Fruit fly (Drosophila melanogaster) whole organism: ENCODE data around the gene CG34117.

Source experiments
- CG8478 ChIP-seq: fragments of >200 bp; optimal IDR thresholded peaks from 2 replicates; lab custom pipeline; 2018; ENCODE audit warnings: inconsistent platforms
- Dll ChIP-seq: fragments of >200 bp; optimal IDR thresholded peaks from 2 replicates; lab custom pipeline; 2017
- EcR ChIP-seq, 2 experiments: fragments of >200 bp; optimal IDR thresholded peaks; 2 replicates each; lab custom pipeline; 2017; ENCODE audit warnings: missing biosample characterization in 2 of 2, missing genetic modification characterization in 2 of 2, missing genetic modification reagents in 2 of 2
- pan ChIP-seq: fragments of >200 bp; optimal IDR thresholded peaks from 2 replicates; lab custom pipeline; 2017
- psq ChIP-seq: fragments of >200 bp; optimal IDR thresholded peaks from 2 replicates; lab custom pipeline; 2017
- usp ChIP-seq: fragments of >200 bp; optimal IDR thresholded peaks from 2 replicates; lab custom pipeline; 2017; ENCODE audit warnings: missing biosample characterization, missing genetic modification characterization, mixed read lengths

The CG34117 gene

dm6 chr3R:9399951-9400392 is at the start of gene CG34117:
CG34117 (minus strand) TSS chr3R:9400053.
- TF ChIP-seq EcR (GFP tag; optimal IDR thresholded peaks at IDR 0.05; lab: Kevin White, UChicago) (no peak), psq (lab: Kevin White, UChicago) (no peak), Dll (no peak), CG8478 (no peak), usp (no peak), pan (lab: Kevin White, UChicago) (no peak)

dm6 chr3R:9448320-9448719 is 48.5 kb upstream of the CG34117 start:
- TF ChIP-seq CG8478 (no peak), pan (lab: Kevin White, UChicago) (no peak), psq (lab: Kevin White, UChicago) (no peak), Dll (no peak), usp (no peak), EcR (GFP tag; optimal IDR thresholded peaks at IDR 0.05; lab: Kevin White, UChicago) (no peak)

dm6 chr3R:9441996-9442395 is 42.1 kb upstream of the CG34117 start:
- no peak for TF ChIP-seq EcR (GFP tag; optimal IDR thresholded peaks at IDR 0.05; lab: Kevin White, UChicago)
- TF ChIP-seq CG8478, result no peak
- TF ChIP-seq Dll, result no peak
- no peak for TF ChIP-seq pan (lab: Kevin White, UChicago)
- TF ChIP-seq usp, result no peak
- no peak for TF ChIP-seq psq (lab: Kevin White, UChicago)

DNA sequence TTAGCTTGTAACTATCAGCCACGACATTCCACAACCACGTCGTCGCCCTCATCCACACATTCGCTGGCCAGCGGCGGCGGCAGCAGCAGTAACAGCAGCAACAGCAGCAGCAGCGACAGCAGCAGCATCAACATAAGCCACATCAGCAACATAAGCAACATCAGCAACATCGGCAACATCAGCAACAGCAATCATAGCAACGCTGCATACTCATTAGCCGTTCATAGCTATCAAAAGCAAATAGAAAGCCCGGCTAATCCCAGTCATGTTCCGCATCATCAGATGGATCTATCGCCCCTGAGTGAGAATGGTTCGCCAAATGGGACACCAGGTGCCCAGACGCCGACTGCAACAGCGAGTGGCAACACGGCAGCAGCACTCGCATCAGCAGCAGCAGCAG is 41.3 kb upstream of the CG34117 start:
- TF ChIP-seq Dll (no peak), usp (no peak), CG8478 (no peak), psq (lab: Kevin White, UChicago) (no peak), pan (lab: Kevin White, UChicago) (no peak), EcR (GFP tag; optimal IDR thresholded peaks at IDR 0.05; lab: Kevin White, UChicago) (no peak)

DNA sequence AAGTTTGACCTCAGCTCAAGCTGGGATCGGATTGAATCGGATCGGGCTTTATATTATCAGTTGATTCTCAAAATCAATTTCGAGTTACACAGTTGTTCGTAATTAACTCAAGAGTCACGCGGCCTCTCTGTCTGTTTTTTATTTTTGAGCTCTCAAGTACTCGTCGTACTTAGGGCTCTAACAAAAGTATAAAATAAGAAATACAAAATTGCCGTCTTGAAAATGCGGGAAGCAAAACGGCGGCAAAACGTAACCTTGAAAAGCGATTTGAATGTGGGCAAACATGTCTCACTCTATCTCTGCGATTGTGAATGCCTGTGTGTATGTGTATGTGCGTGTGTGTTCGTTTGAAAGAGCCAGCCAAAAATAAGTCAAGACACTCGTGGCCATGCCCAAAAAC is 37.8 kb upstream of the CG34117 start:
- no peak for TF ChIP-seq psq (lab: Kevin White, UChicago)
- no peak for TF ChIP-seq EcR (GFP tag; optimal IDR thresholded peaks at IDR 0.05; lab: Kevin White, UChicago)
- no peak for TF ChIP-seq Dll
- no peak for TF ChIP-seq usp
- no peak for TF ChIP-seq CG8478
- TF ChIP-seq pan (lab: Kevin White, UChicago), result no peak

dm6 chr3R:9436358-9436972 is 36.6 kb upstream of the CG34117 start:
- TF ChIP-seq pan (lab: Kevin White, UChicago) (no peak), Dll (peak; percentile 85)

dm6 chr3R:9435898-9436297 is 36.0 kb upstream of the CG34117 start:
- no peak for TF ChIP-seq pan (lab: Kevin White, UChicago)
- TF ChIP-seq psq (lab: Kevin White, UChicago), result no peak
- TF ChIP-seq Dll, result no peak
- TF ChIP-seq usp, result no peak
- no peak for TF ChIP-seq CG8478
- TF ChIP-seq EcR (GFP tag; optimal IDR thresholded peaks at IDR 0.05; lab: Kevin White, UChicago), result no peak

DNA sequence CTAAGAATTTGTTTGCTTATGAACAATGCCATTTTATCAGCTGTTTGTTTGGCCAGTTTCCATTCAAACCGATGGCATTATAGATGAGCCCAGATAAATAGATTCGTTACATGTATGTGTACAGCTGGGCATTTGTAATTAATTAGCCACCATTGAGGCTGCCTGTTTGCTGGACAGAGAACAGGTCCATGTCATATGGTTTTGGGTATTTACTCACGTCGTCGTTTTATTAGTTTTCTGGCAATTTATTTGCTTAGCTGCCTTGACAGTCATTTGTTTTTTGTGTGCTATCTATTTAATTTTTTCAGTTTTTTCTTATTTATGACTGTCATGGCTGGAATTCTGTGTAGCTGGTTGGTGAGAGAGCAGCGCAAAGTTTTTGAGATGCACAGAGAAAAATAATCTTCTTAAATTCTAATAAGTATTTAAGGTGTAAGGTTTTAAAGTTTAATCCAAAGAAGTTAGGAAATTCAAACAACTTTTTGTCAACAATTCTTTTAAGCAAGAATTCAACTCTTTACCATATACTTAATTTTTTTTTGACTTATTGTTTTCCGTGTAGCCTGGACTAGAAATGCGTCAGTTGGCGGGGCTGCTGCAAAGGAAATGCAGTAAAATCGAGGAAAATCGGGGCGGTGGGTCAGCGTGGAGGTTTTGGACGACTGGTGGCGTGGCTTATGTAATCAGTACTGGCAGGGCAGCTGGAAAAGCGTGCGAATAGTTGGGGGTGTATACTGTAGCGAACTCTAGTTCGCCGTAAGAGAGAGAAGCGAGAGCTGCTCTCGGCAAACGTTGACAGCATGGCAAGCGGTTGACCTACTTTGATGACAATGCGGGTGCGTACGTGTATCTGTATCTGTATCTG is 34.9 kb upstream of the CG34117 start:
- TF ChIP-seq usp (no peak), CG8478 (no peak), EcR (GFP tag; optimal IDR thresholded peaks at IDR 0.05; lab: Kevin White, UChicago) (no peak), pan (lab: Kevin White, UChicago) (no peak), Dll (no peak), psq (lab: Kevin White, UChicago) (no peak)

DNA sequence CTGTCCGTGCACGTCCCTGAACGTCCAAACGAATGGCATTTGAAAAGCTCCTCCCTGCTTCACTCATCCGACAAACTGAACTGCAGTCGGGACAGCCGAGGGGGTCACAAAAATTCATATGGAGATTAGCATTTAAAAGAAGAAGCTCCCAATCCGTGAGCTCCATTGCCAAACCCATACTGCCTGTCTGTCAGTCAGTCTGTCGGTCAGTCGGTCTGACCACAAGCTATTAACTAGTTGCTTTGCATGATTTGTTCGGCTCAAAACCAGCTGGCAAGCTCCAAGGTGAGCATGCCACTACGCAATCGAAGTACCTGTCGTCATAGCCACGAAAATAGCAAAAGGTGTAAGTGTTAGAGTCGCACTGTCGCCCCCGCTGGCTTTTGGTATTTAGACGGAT is 33.9 kb upstream of the CG34117 start:
- TF ChIP-seq CG8478, result no peak
- TF ChIP-seq EcR (GFP tag; optimal IDR thresholded peaks at IDR 0.05; lab: Kevin White, UChicago), result no peak
- TF ChIP-seq psq (lab: Kevin White, UChicago), result no peak
- TF ChIP-seq usp, result no peak
- no peak for TF ChIP-seq Dll
- no peak for TF ChIP-seq pan (lab: Kevin White, UChicago)

dm6 chr3R:9433270-9433669 is 33.4 kb upstream of the CG34117 start:
- TF ChIP-seq usp, result no peak
- TF ChIP-seq psq (lab: Kevin White, UChicago), result no peak
- TF ChIP-seq pan (lab: Kevin White, UChicago), result no peak

DNA sequence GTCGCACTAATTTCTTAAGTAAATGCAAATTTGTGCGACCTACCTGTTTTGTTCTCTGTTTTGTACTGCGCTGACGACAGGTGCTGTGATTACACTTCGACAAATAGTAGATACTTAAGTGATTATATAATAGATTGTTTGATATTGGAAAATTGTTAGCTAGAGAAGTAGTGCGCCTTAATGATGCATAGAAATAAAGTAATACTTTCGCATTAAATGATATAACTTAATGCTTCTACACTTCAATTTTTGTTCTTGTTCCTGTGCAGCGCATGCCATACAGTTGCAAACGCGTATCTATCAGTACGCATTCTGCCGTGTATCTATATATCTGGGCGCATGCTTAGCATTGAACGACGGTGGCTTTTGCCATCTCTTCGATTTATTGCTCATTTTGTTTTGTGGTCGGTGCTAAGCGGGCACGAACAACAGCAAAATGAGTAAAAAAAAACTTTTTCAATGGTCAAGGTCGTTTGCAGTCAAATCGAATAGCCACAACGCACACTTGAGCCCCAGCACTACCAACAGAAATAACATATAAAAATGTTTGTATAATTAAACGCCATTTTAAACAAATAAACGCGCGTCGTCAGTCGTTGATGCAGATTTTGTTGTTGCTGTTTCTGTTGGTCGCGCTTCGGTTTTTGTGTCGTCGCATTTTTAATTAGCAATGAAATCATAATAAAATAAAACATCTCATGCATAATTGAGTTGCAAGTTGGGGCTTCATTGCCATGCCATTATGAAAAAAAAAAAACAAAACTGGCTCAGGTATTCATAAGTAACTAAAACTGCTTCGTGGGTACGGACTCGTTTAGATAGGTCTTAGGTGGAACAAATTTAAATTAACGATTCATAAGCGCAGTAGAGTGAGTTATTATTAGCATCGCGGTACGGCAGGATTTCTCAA is 30.7 kb upstream of the CG34117 start:
- no peak for TF ChIP-seq pan (lab: Kevin White, UChicago)
- no peak for TF ChIP-seq EcR (GFP tag; optimal IDR thresholded peaks at IDR 0.05; lab: Kevin White, UChicago)
- TF ChIP-seq usp, result no peak
- TF ChIP-seq psq (lab: Kevin White, UChicago), result no peak
- no peak for TF ChIP-seq CG8478
- no peak for TF ChIP-seq Dll

- no peak for TF ChIP-seq Dll
- no peak for TF ChIP-seq psq (lab: Kevin White, UChicago)
- no peak for TF ChIP-seq usp
- no peak for TF ChIP-seq CG8478
- TF ChIP-seq pan (lab: Kevin White, UChicago), result no peak
These were observed 29.1 kb upstream of the CG34117 start for dm6 chr3R:9428988-9429387.
